Worm (Caenorhabditis elegans) whole organism, young adult: ENCODE results near the gene sel-11.
A peak's percentile ranks its signal among the peaks of the same experiment; 100 is the strongest.

Experiments
- B0035.1 ChIP-seq: sonication (generic microtip); optimal IDR thresholded peaks from 2 replicates; lab custom pipeline; 2016; ENCODE audit warnings: missing genetic modification characterization, mild to moderate bottlenecking, missing compliant biosample characterization, missing genotype, missing genetic modification reagents
- B0336.3 ChIP-seq: fragments of 200-800 bp; sonication (Bioruptor generic); IDR thresholded peaks from 2 replicates; pipeline ENCODE4 v1.3.6; 2022; ENCODE audit warnings: missing genetic modification characterization, missing compliant biosample characterization
- C17E4.6 ChIP-seq: fragments of 200-800 bp; sonication (Bioruptor generic); IDR thresholded peaks from 2 replicates; pipeline ENCODE4 v1.3.6; 2022; ENCODE audit warnings: missing genetic modification reagents, missing genetic modification characterization, missing compliant biosample characterization
- F22D6.2 ChIP-seq: sonication (generic microtip); optimal IDR thresholded peaks from 2 replicates; lab custom pipeline; 2016; ENCODE audit warnings: mild to moderate bottlenecking, missing genetic modification characterization, missing compliant biosample characterization
- F55B11.4 ChIP-seq: sonication (generic microtip); optimal IDR thresholded peaks from 2 replicates; lab custom pipeline; 2016; ENCODE audit warnings: missing compliant biosample characterization, missing genetic modification characterization, borderline replicate concordance; ENCODE audit not compliant: insufficient read depth
- F57A8.1 ChIP-seq: fragments of 200-800 bp; sonication (Bioruptor generic); optimal IDR thresholded peaks from 2 replicates; lab custom pipeline; 2018; ENCODE audit warnings: mild to moderate bottlenecking, missing genetic modification characterization, moderate library complexity, missing compliant biosample characterization
- F57C9.4 ChIP-seq: sonication (generic microtip); optimal IDR thresholded peaks from 2 replicates; lab custom pipeline; 2017; ENCODE audit warnings: mild to moderate bottlenecking, missing genetic modification characterization, missing compliant biosample characterization
- Y56A3A.18 ChIP-seq: fragments of 200-800 bp; sonication (Bioruptor generic); IDR thresholded peaks from 2 replicates; pipeline ENCODE4 v1.3.6; 2022; ENCODE audit warnings: missing genetic modification reagents, missing genetic modification characterization, missing compliant biosample characterization
- Y67H2A.10 ChIP-seq: fragments of 200-800 bp; sonication (Bioruptor generic); conservative IDR thresholded peaks from 2 replicates; pipeline ENCODE4 v1.3.6; 2022; ENCODE audit warnings: missing genetic modification reagents, missing genetic modification characterization, missing compliant biosample characterization
- Y95B8A.8 ChIP-seq: fragments of 200-800 bp; sonication (Bioruptor generic); IDR thresholded peaks from 2 replicates; pipeline ENCODE4 v1.3.6; 2022; ENCODE audit warnings: missing genetic modification reagents, missing genetic modification characterization, missing compliant biosample characterization
- ZK185.1 ChIP-seq: sonication (generic microtip); optimal IDR thresholded peaks from 2 replicates; lab custom pipeline; 2016; ENCODE audit warnings: mild to moderate bottlenecking, missing genetic modification characterization, missing compliant biosample characterization; ENCODE audit not compliant: poor library complexity, severe bottlenecking
- aptf-2 ChIP-seq: fragments of 200-800 bp; sonication (Bioruptor generic); conservative IDR thresholded peaks from 2 replicates; pipeline ENCODE4 v1.3.6; 2022; ENCODE audit warnings: missing genetic modification reagents, missing genetic modification characterization, missing compliant biosample characterization
- atf-7 ChIP-seq: sonication (generic microtip); optimal IDR thresholded peaks from 2 replicates; lab custom pipeline; 2017; ENCODE audit warnings: mild to moderate bottlenecking, missing genetic modification characterization, missing compliant biosample characterization
- athp-1 ChIP-seq: sonication (generic microtip); optimal IDR thresholded peaks from 2 replicates; lab custom pipeline; 2017; ENCODE audit warnings: mild to moderate bottlenecking, missing genetic modification characterization, missing compliant biosample characterization
- cebp-2 ChIP-seq: fragments of 200-800 bp; sonication (Bioruptor generic); IDR thresholded peaks from 2 replicates; pipeline ENCODE4 v1.3.6; 2022; ENCODE audit warnings: missing genetic modification characterization, missing compliant biosample characterization
- ceh-100 ChIP-seq: fragments of 200-800 bp; sonication (Bioruptor generic); IDR thresholded peaks from 2 replicates; pipeline ENCODE4 v1.3.6; 2022; ENCODE audit warnings: missing genetic modification reagents, missing genetic modification characterization, missing compliant biosample characterization
- ceh-27 ChIP-seq: fragments of 200-800 bp; sonication (Bioruptor generic); optimal IDR thresholded peaks from 2 replicates; lab custom pipeline; 2018; ENCODE audit warnings: mild to moderate bottlenecking, missing genetic modification characterization, moderate library complexity, missing compliant biosample characterization
- ceh-40 ChIP-seq: fragments of 200-800 bp; sonication (Bioruptor generic); IDR thresholded peaks from 2 replicates; pipeline ENCODE4 v1.3.6; 2022; ENCODE audit warnings: missing genetic modification characterization, missing compliant biosample characterization
- ceh-58 ChIP-seq: fragments of 200-800 bp; sonication (Bioruptor generic); IDR thresholded peaks from 2 replicates; pipeline ENCODE4 v1.3.6; 2022; ENCODE audit warnings: missing genetic modification characterization, missing compliant biosample characterization
- efl-1 ChIP-seq: fragments of 150-350 bp; optimal IDR thresholded peaks from 2 replicates; lab custom pipeline; 2014; ENCODE audit warnings: missing biosample characterization, missing genetic modification reagents, missing genetic modification characterization
- egl-18 ChIP-seq: fragments of 200-800 bp; sonication (Bioruptor generic); IDR thresholded peaks from 2 replicates; pipeline ENCODE4 v1.3.6; 2022; ENCODE audit warnings: missing genetic modification reagents, missing genetic modification characterization, missing compliant biosample characterization
- him-1 ChIP-seq: sonication (generic microtip); optimal IDR thresholded peaks from 2 replicates; lab custom pipeline; 2016; ENCODE audit warnings: missing genotype, missing genetic modification reagents, missing genetic modification characterization, missing compliant biosample characterization
- hlh-12 ChIP-seq: sonication (generic microtip); optimal IDR thresholded peaks from 2 replicates; lab custom pipeline; 2016; ENCODE audit warnings: missing genetic modification characterization, missing compliant biosample characterization
- hlh-26 ChIP-seq: fragments of 200-800 bp; sonication (Bioruptor generic); conservative IDR thresholded peaks from 2 replicates; pipeline ENCODE4 v1.3.6; 2022; ENCODE audit warnings: missing genetic modification reagents, missing genetic modification characterization, missing compliant biosample characterization
- hmg-20 ChIP-seq: fragments of 200-800 bp; sonication (Bioruptor generic); IDR thresholded peaks from 2 replicates; pipeline ENCODE4 v1.3.6; 2022; ENCODE audit warnings: missing genetic modification reagents, missing genetic modification characterization, missing compliant biosample characterization
- hrde-1 ChIP-seq: sonication (generic microtip); optimal IDR thresholded peaks from 2 replicates; lab custom pipeline; 2016; ENCODE audit warnings: missing genetic modification characterization, mild to moderate bottlenecking, missing compliant biosample characterization, moderate library complexity, missing genotype, missing genetic modification reagents, borderline replicate concordance
- lag-1 ChIP-seq: fragments of 200-800 bp; sonication (Bioruptor generic); IDR thresholded peaks from 2 replicates; pipeline ENCODE4 v1.3.6; 2022; ENCODE audit warnings: missing genetic modification reagents, missing genetic modification characterization, missing compliant biosample characterization
- let-607 ChIP-seq, 2 experiments: fragments of 200-800 bp in 1 of 2; sonication (Bioruptor generic) in 1 of 2; sonication (generic microtip) in 1 of 2; optimal IDR thresholded peaks; 2 replicates each; lab custom pipeline; 2016 to 2018; ENCODE audit warnings: mild to moderate bottlenecking in 2 of 2, missing compliant biosample characterization in 2 of 2, missing genetic modification characterization in 2 of 2, moderate library complexity in 2 of 2, missing genotype in 1 of 2
- lin-26 ChIP-seq: fragments of 200-800 bp; sonication (Bioruptor generic); IDR thresholded peaks from 2 replicates; pipeline ENCODE4 v1.3.6; 2022; ENCODE audit warnings: missing genetic modification reagents, missing genetic modification characterization, missing compliant biosample characterization
- lin-35 ChIP-seq, 3 experiments: fragments of 150-350 bp in 2 of 3; sonication (generic microtip) in 1 of 3; optimal IDR thresholded peaks; 2 replicates each; lab custom pipeline; 2014 to 2018; ENCODE audit warnings: missing biosample characterization in 3 of 3, missing genetic modification characterization in 3 of 3, missing genetic modification reagents in 3 of 3
- lin-40 ChIP-seq: sonication (generic microtip); optimal IDR thresholded peaks from 2 replicates; lab custom pipeline; 2016; ENCODE audit warnings: missing genetic modification characterization, mild to moderate bottlenecking, missing compliant biosample characterization, missing genotype, missing genetic modification reagents
- lin-54 ChIP-seq: fragments of 200-800 bp; sonication (Bioruptor generic); optimal IDR thresholded peaks from 2 replicates; lab custom pipeline; 2018; ENCODE audit warnings: mild to moderate bottlenecking, missing genetic modification characterization, missing compliant biosample characterization
- lir-1 ChIP-seq: fragments of 200-800 bp; sonication (Bioruptor generic); conservative IDR thresholded peaks from 2 replicates; pipeline ENCODE4 v1.3.6; 2022; ENCODE audit warnings: missing genetic modification reagents, missing genetic modification characterization, missing compliant biosample characterization
- madf-10 ChIP-seq: sonication (generic microtip); optimal IDR thresholded peaks from 2 replicates; lab custom pipeline; 2016; ENCODE audit warnings: mild to moderate bottlenecking, missing genetic modification characterization, missing compliant biosample characterization
- mxl-1 ChIP-seq: sonication (generic microtip); optimal IDR thresholded peaks from 2 replicates; lab custom pipeline; 2016; ENCODE audit warnings: missing genetic modification characterization, missing compliant biosample characterization
- nfyb-1 ChIP-seq: fragments of 200-800 bp; sonication (Bioruptor generic); IDR thresholded peaks from 2 replicates; pipeline ENCODE4 v1.3.6; 2022; ENCODE audit warnings: missing genetic modification reagents, missing genetic modification characterization, missing compliant biosample characterization
- nhr-80 ChIP-seq: sonication (generic microtip); optimal IDR thresholded peaks from 2 replicates; lab custom pipeline; 2016; ENCODE audit warnings: missing genetic modification characterization, missing compliant biosample characterization
- pbrm-1 ChIP-seq: fragments of 200-800 bp; sonication (Bioruptor generic); IDR thresholded peaks from 2 replicates; pipeline ENCODE4 v1.3.6; 2022; ENCODE audit warnings: missing genetic modification reagents, missing genetic modification characterization, missing compliant biosample characterization
- rpc-1 ChIP-seq, 2 experiments: fragments of 150-350 bp in 1 of 2; sonication (generic microtip) in 1 of 2; optimal IDR thresholded peaks; 2 replicates each; lab custom pipeline; 2014 to 2018; ENCODE audit warnings: missing biosample characterization in 1 of 2, missing genetic modification characterization in 1 of 2, missing genetic modification reagents in 1 of 2, missing genotype in 1 of 2
- snpc-1.3 ChIP-seq: sonication (generic microtip); optimal IDR thresholded peaks from 2 replicates; lab custom pipeline; 2017; ENCODE audit warnings: missing genetic modification characterization, mild to moderate bottlenecking, missing compliant biosample characterization, antibody characterized with exemption, moderate library complexity, missing genotype, missing genetic modification reagents; ENCODE audit not compliant: insufficient read depth
- snpc-3.4 ChIP-seq: sonication (generic microtip); optimal IDR thresholded peaks from 2 replicates; lab custom pipeline; 2017; ENCODE audit warnings: missing genetic modification characterization, mild to moderate bottlenecking, missing compliant biosample characterization, antibody characterized with exemption, moderate library complexity, missing genotype, missing genetic modification reagents
- tlf-1 ChIP-seq: fragments of 200-800 bp; sonication (Bioruptor generic); optimal IDR thresholded peaks from 2 replicates; lab custom pipeline; 2018; ENCODE audit warnings: mild to moderate bottlenecking, missing genetic modification characterization, missing compliant biosample characterization
- unc-62 ChIP-seq: fragments of 150-350 bp; optimal IDR thresholded peaks from 2 replicates; lab custom pipeline; 2014; ENCODE audit warnings: missing biosample characterization, missing genetic modification reagents, missing genetic modification characterization
- zfh-2 ChIP-seq: fragments of 200-800 bp; sonication (Bioruptor generic); conservative IDR thresholded peaks from 2 replicates; pipeline ENCODE4 v1.3.6; 2022; ENCODE audit warnings: missing genetic modification reagents, missing genetic modification characterization, missing compliant biosample characterization
- zim-3 ChIP-seq: sonication (generic microtip); optimal IDR thresholded peaks from 2 replicates; lab custom pipeline; 2017; ENCODE audit warnings: mild to moderate bottlenecking, missing genetic modification characterization, moderate library complexity, missing compliant biosample characterization
- ztf-18 ChIP-seq: sonication (generic microtip); optimal IDR thresholded peaks from 2 replicates; lab custom pipeline; 2016; ENCODE audit warnings: missing genotype, mild to moderate bottlenecking, missing genetic modification characterization, missing compliant biosample characterization
- ztf-25 ChIP-seq: fragments of 200-800 bp; sonication (Bioruptor generic); IDR thresholded peaks from 2 replicates; pipeline ENCODE4 v1.3.6; 2022; ENCODE audit warnings: missing genetic modification reagents, missing genetic modification characterization, missing compliant biosample characterization
- ztf-26 ChIP-seq: sonication (generic microtip); optimal IDR thresholded peaks from 2 replicates; lab custom pipeline; 2017; ENCODE audit warnings: missing genetic modification characterization, missing compliant biosample characterization

Gene sel-11

ce11 chrV:11764373-11764954 lies 2.7 kb upstream of the sel-11 start, which contains the start of the genes F55A11.1 and syx-5 (continued):
- TF ChIP-seq C17E4.6 (no peak), hlh-26 (no peak), ztf-25 (GFP tag; lab: Robert Waterston, UW) (no peak), tlf-1 (GFP tag; lab: Kevin White, UChicago) (peak; percentile 75), hmg-20 (GFP tag; lab: Robert Waterston, UW) (peak; percentile 53; the same call in 1 of the 2 replicates), Y56A3A.18 (GFP tag; lab: Robert Waterston, UW) (0 out of 2 replicates have a peak, but pooled peaks have one; percentile 71), F57A8.1 (GFP tag; lab: Kevin White, UChicago) (no peak), B0035.1 (tag; lab: Kevin White, UChicago) (peak; percentile 7), rpc-1 (optimal IDR thresholded peaks at IDR 0.05; lab: Kevin White, UChicago) (no peak), rpc-1 (tag; optimal IDR thresholded peaks at IDR 0.05; lab: Kevin White, UChicago) (no peak), F55B11.4 (tag; lab: Kevin White, UChicago) (no peak), atf-7 (peak; percentile 62), snpc-1.3 (tag; lab: Kevin White, UChicago) (no peak), egl-18 (GFP tag; lab: Robert Waterston, UW) (no peak), ZK185.1 (tag; lab: Kevin White, UChicago) (peak; percentile 22), lir-1 (no peak), hrde-1 (tag; lab: Kevin White, UChicago) (no peak), athp-1 (tag; lab: Kevin White, UChicago) (no peak), nhr-80 (tag; lab: Kevin White, UChicago) (peak; percentile 63), nfyb-1 (GFP tag; lab: Robert Waterston, UW) (peak; percentile 84), mxl-1 (tag; lab: Kevin White, UChicago) (no peak), hlh-12 (tag; lab: Kevin White, UChicago) (no peak), Y67H2A.10 (GFP tag; lab: Robert Waterston, UW) (no peak), zfh-2 (GFP tag; lab: Robert Waterston, UW) (no peak), ceh-27 (GFP tag; lab: Kevin White, UChicago) (no peak), let-607 (tag; optimal IDR thresholded peaks at IDR 0.05; lab: Kevin White, UChicago) (peak; percentile 98), zim-3 (no peak), ceh-100 (GFP tag; lab: Robert Waterston, UW) (peak; percentile 61), lin-26 (GFP tag; lab: Robert Waterston, UW) (no peak), B0336.3 (peak; percentile 71), madf-10 (tag; lab: Kevin White, UChicago) (peak; percentile 54), Y95B8A.8 (GFP tag; lab: Robert Waterston, UW) (no peak), aptf-2 (GFP tag; lab: Robert Waterston, UW) (no peak), ceh-40 (no peak), cebp-2 (no peak), ceh-58 (GFP tag; lab: Robert Waterston, UW) (no peak), lag-1 (GFP tag; lab: Robert Waterston, UW) (no peak), F57C9.4 (tag; lab: Kevin White, UChicago) (no peak), lin-35 (GFP tag; optimal IDR thresholded peaks at IDR 0.05; lab: Kevin White, UChicago) (peak in 1 of 3 experiments; percentile 69), snpc-3.4 (tag; lab: Kevin White, UChicago) (peak; percentile 1), him-1 (tag; lab: Kevin White, UChicago) (peak; percentile 29), lin-54 (peak; percentile 70), ztf-18 (peak; percentile 45), pbrm-1 (GFP tag; lab: Robert Waterston, UW) (peak; percentile 87), F22D6.2 (tag; lab: Kevin White, UChicago) (peak; percentile 34), efl-1 (GFP tag; lab: Kevin White, UChicago) (peak; percentile 33), ztf-26 (tag; lab: Kevin White, UChicago) (peak; percentile 80), unc-62 (GFP tag; lab: Kevin White, UChicago) (no peak), lin-40 (peak; percentile 95)
